Fruit fly (Drosophila melanogaster) Kc167 (cell line): ENCODE data around the gene Ahcy.
A peak's percentile ranks its signal among the peaks of the same experiment; 100 is the strongest.

Experiments
- Myc ChIP-seq: fragments of >200 bp; optimal IDR thresholded peaks from 2 replicates; lab custom pipeline; 2017; ENCODE audit warnings: missing external identifiers
- Sin3A ChIP-seq: fragments of >200 bp; optimal IDR thresholded peaks from 2 replicates; lab custom pipeline; 2018; ENCODE audit warnings: missing external identifiers
- h ChIP-seq: fragments of >200 bp; optimal IDR thresholded peaks from 3 replicates; lab custom pipeline; 2018; ENCODE audit warnings: missing external identifiers
- insv ChIP-seq: fragments of >200 bp; optimal IDR thresholded peaks from 3 replicates; lab custom pipeline; 2018; ENCODE audit warnings: missing external identifiers
- psq ChIP-seq: fragments of >200 bp; optimal IDR thresholded peaks from 2 replicates; lab custom pipeline; 2017; ENCODE audit warnings: missing external identifiers
- ttk ChIP-seq: sonication (Bioruptor generic); optimal IDR thresholded peaks from 2 replicates; lab custom pipeline; 2017; ENCODE audit warnings: missing external identifiers

Gene Ahcy

DNA sequence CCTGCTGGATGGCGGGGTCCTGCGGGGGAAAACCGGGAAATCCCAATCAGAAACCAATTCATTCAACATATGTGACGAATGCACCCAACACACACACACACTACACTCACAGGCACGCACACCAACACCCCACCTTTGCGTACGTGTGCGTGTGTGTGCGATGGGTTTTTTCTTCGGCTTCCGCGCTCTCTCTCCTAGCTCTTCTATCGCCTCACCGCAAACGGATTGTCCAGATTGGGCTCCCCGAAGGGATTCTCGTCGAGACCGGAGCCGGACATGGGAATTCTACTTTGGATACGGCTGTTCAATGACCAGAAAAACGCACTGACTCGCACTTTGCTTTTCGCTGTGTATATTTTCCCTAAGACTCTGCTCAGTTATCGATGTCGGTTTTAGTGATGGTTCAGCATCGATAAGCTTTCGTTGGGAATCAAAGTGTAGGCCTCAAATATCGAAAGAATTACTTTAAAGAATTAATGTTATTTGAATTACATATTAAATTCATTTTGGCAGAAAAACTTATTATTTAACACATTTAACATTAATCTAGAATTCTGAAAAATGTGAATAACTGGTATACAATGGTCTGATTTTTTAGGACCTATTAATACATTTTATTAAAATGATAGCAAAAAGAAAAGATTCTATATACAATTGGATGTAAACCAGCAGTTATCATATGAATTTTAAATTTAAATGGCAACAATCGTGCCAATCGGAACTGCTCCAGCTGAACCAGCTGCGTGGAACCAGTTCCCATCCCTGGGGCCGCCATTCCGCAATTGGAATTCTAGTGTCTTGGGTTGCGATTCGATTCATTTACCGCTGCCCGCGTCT is at the start of gene Ahcy, which contains the start of gene Scamp:
Gene Ahcy, plus strand, starts transcription at position 772 of the 837 bp plus-strand sequence.
Gene Scamp, minus strand, starts transcription at position 394 of the 837 bp plus-strand sequence.
- no peak for TF ChIP-seq Sin3A
- no peak for TF ChIP-seq ttk (lab: Kevin White, UChicago)

DNA sequence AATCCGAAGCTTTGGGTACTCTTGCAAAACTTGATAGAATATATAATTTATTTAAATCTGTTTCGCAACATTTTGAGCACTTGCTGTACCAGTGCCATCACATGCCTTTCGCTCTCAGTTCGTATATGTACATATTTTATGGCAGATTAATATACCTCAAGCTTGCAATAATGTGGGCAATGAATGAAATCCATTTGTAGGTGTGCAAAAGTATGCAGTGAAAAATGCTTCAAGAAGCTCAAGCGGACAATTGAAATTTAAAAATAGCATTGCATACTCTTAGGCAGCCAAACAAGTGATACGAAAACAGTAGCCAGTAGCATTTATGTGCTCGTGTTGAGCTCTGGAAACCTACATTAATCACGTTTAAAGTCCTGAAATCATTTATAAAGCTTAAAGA is 48.2 kb upstream of the Ahcy start:
- TF ChIP-seq Myc (lab: Kevin White, UChicago) = no peak
- TF ChIP-seq insv = no peak
- TF ChIP-seq ttk (lab: Kevin White, UChicago) = no peak
- no peak for TF ChIP-seq psq (lab: Kevin White, UChicago)

DNA sequence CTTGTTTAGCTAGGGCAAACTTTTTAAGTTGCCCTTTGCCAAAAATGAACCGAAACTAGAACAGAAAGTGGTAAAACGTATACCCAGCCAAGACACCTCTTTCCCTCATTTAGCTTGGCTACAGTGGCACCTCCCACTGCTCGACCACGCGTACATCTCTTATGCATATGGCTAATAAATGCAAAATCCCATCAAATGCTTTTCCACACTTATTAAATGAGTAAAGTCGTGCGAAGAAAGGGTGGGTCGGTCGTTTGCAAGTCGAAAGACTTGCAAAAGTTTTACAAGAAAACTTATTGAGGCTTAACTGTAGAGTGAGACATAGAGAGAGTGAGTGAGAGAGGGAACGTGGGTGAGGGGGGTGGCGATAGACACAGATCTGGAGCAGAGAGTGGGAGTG is 43.2 kb upstream of the Ahcy start:
- no peak for TF ChIP-seq ttk (lab: Kevin White, UChicago)
- TF ChIP-seq psq (lab: Kevin White, UChicago) = no peak
- no peak for TF ChIP-seq Sin3A
- TF ChIP-seq insv = no peak
- TF ChIP-seq Myc (lab: Kevin White, UChicago) = no peak
- no peak for TF ChIP-seq h (lab: Kevin White, UChicago)

DNA sequence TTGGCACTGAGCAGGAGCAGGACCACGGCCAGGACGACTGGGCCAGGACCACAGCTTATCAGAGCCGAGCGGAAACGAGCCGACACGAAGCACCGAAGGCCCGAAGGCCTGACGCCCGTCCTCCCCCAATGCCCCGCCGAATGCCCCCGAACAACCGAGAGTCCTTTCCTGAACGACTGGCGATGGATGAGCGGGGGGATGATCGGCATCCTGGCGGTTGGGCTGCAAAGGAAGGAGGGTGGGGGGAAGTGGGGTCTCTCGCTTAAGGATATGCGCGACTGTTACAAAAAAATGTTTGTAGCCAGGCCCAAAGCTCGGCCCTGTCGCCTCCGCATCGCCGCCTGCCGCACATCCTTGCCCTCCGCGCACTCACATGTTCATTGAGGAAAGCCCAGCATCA is 8.8 kb upstream of the Ahcy start, which contains the start of gene Cngl:
Gene Cngl, minus strand, starts transcription at position 8 of the 400 bp plus-strand sequence.
- TF ChIP-seq ttk (lab: Kevin White, UChicago) (no peak), psq (lab: Kevin White, UChicago) (no peak)

DNA sequence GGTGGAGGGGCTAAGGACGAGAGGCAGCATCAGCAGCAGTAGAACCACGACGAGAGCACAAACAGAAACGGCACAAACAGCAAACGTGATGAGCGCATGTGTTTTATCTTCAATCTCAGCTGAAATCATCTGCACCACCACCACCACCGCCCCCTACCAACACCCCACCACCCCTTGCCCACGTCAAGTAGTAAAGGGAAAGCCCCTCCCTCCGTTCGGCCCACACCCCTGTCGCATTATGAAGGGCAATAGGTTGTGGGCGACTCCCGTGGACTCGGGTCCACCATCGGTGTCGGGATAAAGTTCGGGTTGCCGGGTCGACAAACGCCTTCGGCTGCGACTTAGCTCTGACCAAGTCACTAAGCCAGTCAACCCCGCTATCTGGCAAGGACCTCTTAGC is 6.6 kb upstream of the Ahcy start:
- no peak for TF ChIP-seq h (lab: Kevin White, UChicago)
- no peak for TF ChIP-seq insv
- TF ChIP-seq ttk (lab: Kevin White, UChicago) = no peak
- TF ChIP-seq psq (lab: Kevin White, UChicago) = no peak
- no peak for TF ChIP-seq Myc (lab: Kevin White, UChicago)
- no peak for TF ChIP-seq Sin3A

DNA sequence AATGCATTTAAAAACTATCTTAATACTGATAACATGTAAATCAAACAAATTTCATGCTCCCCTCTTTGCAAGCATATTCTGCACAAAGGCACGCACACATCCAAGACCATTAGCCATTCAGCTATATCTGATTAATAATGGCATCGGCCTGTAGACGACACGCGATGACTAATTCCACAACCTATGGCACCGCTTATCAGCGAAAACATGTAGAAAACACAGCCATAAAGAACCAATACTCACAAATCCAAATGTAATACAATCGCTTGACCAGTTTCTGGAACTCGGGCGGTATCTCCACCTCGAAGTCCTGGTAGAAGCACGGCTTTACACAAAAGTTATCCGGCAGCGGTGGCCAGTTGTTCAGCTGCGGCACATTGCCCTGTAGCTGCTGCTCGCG is 1.9 kb upstream of the Ahcy start:
- TF ChIP-seq h (lab: Kevin White, UChicago) (no peak), psq (lab: Kevin White, UChicago) (no peak)

DNA sequence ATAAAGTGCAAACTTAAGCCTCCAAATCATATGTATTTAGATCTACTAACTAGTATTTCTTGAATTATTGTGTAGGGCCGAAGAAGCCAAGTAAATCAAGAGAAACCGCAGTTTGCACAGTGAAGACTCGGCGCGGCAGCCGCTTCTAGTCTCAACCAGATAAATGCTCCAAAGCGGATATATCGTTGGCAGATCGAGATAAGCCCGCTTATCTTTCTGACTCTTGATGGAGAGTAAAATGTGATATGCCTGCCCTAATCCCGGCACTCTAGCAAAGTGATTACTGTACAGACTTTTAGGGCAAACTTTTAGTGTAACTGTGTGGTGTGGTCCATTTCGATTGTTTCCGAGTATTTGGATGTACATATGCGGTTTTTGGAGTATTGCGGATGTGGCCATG is 1.3 kb upstream of the Ahcy start:
- TF ChIP-seq ttk (lab: Kevin White, UChicago) (no peak), Sin3A (no peak), psq (lab: Kevin White, UChicago) (no peak), Myc (lab: Kevin White, UChicago) (no peak), insv (no peak), h (lab: Kevin White, UChicago) (no peak)

DNA sequence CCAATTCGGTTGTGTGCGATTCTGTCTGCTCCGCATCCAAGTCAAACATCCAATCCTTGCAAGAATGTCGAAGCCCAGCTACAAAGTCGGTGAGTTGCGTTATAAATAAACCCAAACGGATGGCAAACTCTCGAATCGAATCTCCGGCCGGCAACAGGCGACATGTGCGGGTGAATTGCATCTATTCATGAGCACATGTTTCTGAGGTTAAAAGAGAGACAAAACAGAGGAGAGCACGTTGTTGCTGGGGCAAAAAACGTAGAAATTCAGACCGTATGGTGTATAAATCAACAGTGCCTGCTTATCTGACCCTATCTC is 225 bp downstream of the Ahcy start:
- TF ChIP-seq Myc (lab: Kevin White, UChicago) = no peak
- TF ChIP-seq Sin3A = no peak

DNA sequence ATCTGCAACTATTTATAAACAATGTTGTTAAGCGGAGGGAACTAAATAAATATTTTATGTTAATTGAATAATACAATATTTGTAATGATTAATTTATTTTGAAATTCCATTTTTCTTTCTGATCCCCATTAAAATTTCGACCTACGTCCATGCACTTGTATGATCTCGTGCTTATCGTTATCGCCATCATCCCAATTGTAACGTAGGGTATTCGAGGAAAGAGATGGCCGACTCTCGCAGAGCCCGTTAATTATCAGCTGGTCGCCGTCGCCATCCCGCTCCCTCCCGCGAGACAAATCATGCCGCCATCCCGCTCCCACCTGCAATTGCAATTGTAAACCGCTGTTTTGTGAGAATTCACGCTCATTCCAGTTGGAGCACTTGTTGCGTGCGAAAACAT is 3.1 kb downstream of the Ahcy start, which contains the start of gene CG11655:
Gene CG11655, plus strand, starts transcription at position 351 of the 400 bp plus-strand sequence.
- TF ChIP-seq h (lab: Kevin White, UChicago) = no peak
- no peak for TF ChIP-seq insv
- TF ChIP-seq Myc (lab: Kevin White, UChicago) = no peak
- no peak for TF ChIP-seq ttk (lab: Kevin White, UChicago)
- no peak for TF ChIP-seq Sin3A
- no peak for TF ChIP-seq psq (lab: Kevin White, UChicago)

DNA sequence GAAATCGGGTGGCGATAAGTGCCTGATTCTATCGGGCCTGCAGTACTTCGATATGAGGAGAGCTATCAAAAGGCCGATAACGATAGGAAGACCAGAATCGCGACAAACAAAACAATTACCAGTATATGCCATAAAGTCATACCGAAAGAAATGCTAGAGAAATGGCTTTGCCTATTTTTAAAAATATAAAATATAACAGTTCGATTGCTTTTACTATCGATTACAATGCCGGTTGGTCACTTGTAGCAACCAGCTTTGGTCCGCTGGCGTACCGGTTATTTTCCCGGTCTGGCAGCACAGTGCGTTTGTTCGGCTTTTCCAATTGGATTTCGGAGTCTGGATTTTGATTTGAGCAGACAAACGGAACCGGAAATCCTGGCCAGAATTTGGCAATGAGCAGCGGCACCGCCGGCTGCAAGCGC is 12.4 kb downstream of the Ahcy start, which contains the start of the genes shtd, CG6294 and CG6299:
Gene shtd, minus strand, starts transcription at position 6 of the 422 bp plus-strand sequence.
Gene CG6294, plus strand, starts transcription at position 287 of the 422 bp plus-strand sequence.
Gene CG6299, plus strand, starts transcription at position 287 of the 422 bp plus-strand sequence.
- no peak for TF ChIP-seq ttk (lab: Kevin White, UChicago)
- TF ChIP-seq h (lab: Kevin White, UChicago) = no peak
- no peak for TF ChIP-seq psq (lab: Kevin White, UChicago)
- TF ChIP-seq Sin3A = no peak
- peak; percentile 87 for TF ChIP-seq insv
- TF ChIP-seq Myc (lab: Kevin White, UChicago) = no peak

DNA sequence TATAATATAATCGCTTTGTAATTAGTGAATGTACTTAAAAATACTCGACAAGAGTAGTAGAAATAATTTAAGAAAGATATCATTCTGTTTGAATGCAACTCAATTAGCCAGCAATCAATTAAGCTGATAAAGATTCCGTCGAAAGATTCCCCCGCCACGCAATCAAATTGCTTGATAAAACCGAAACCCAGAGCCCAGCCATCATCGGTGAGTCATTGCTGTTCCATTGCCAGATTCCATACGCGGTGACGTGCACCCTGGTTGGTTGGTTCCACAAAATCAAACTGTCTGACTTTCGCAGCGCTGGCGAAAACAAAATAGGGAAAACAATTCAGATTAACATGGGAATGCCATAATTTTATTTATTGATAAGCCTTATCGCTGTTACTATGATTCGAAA is 14.5 kb downstream of the Ahcy start:
- TF ChIP-seq insv = no peak

DNA sequence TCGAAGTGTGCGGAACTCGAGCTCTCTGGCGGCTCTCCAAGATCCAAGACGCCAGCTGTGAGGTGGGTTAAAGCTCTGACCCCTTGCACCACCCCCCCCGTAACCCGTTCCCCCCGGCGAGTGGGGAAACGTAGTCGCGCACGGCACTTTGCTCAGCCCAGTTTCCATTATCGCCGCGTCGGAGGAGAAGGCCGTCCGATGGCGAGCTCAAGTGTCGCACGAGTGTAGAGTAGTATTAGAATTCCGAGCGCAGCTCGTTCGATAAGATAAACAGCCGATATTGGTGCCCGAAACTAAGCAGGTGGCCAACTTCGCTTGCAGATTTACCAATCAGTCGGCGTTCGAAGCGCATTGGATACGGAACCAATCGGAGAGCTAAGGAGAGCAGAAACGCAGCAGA is 15.3 kb downstream of the Ahcy start:
- TF ChIP-seq Sin3A (no peak), Myc (lab: Kevin White, UChicago) (no peak), h (lab: Kevin White, UChicago) (no peak), ttk (lab: Kevin White, UChicago) (no peak), psq (lab: Kevin White, UChicago) (no peak), insv (no peak)

DNA sequence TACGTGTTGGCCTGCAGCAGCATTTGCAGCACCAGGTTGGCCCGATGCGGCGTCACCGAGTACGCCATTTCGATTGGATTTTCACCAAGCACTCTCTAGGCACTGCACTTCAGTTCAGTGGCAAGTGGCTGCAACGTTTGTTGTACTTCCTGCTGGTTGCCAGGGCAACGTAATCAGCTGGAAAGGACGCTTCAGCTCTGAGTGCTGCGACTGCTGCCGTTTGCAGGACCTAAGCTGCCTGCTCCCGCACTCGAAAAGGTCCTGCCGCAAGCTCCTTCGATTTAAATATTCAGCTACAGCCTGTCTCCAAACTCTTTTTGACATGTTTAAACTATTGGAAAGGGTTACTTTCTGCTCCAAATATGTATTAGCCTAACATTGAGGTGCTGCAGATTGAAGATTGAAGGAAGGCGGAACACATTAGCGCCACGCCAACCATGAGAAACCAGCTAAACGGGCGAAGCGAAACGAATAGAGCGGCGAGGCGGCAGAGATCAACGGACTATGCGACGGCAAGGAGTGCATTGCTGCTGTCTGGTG is 17.4 kb downstream of the Ahcy start, which contains the start of the genes CG15642 and CG15641:
Gene CG15642, minus strand, starts transcription at position 356 of the 540 bp plus-strand sequence.
Gene CG15641, plus strand, starts transcription at position 490 of the 540 bp plus-strand sequence.
- TF ChIP-seq ttk (lab: Kevin White, UChicago) (no peak), Sin3A (no peak), h (lab: Kevin White, UChicago) (no peak), insv (no peak), Myc (lab: Kevin White, UChicago) (no peak), psq (lab: Kevin White, UChicago) (no peak)
